Worm (Caenorhabditis elegans): ENCODE data around the gene srv-2.

DNA sequence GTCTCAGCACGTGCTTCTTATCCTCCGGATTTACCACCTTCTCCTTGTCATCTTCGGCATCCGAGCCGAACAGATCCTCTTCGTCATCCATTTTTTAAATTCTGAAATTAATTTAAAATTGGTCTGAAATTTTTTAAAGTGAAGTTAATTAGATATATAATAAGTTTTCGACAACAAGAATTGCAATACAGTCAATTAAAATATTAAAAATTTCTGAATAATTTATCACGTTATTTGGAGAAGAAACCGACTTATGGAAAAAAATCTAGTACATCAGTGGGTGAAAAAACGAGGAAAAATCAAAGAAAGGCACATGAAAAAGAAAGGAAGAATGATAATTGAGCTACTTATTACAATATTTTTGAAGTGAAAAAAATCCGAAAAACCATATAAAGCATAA is 3.4 kb upstream of the srv-2 start, which contains the start of gene taf-13:
- TF ChIP-seq lin-39 (tag; optimal IDR thresholded peaks at IDR 0.05): no peak
- no peak for TF ChIP-seq ceh-63 (GFP tag; optimal IDR thresholded peaks at IDR 0.05)
- no peak for TF ChIP-seq nhr-237 (tag; optimal IDR thresholded peaks at IDR 0.05)
- no peak for TF ChIP-seq unc-62 (GFP tag; optimal IDR thresholded peaks at IDR 0.05)
- TF ChIP-seq swsn-7 (tag; optimal IDR thresholded peaks at IDR 0.05): no peak
- TF ChIP-seq C04F5.9 (tag; optimal IDR thresholded peaks at IDR 0.05): no peak
- TF ChIP-seq lsy-2 (tag; optimal IDR thresholded peaks at IDR 0.05): no peak
- no peak for TF ChIP-seq nhr-84 (tag; optimal IDR thresholded peaks at IDR 0.05)
- no peak for TF ChIP-seq ama-1 (optimal IDR thresholded peaks at IDR 0.05)
- no peak for TF ChIP-seq snpc-4 (tag; optimal IDR thresholded peaks at IDR 0.05)
- no peak for TF ChIP-seq ztf-11 (tag; optimal IDR thresholded peaks at IDR 0.05)
- TF ChIP-seq pag-3 (tag; optimal IDR thresholded peaks at IDR 0.05; ENCODE audit: borderline replicate concordance, insufficient read depth): no peak
